Worm (Caenorhabditis elegans): ENCODE data around the gene mig-2.

The mig-2 gene

DNA sequence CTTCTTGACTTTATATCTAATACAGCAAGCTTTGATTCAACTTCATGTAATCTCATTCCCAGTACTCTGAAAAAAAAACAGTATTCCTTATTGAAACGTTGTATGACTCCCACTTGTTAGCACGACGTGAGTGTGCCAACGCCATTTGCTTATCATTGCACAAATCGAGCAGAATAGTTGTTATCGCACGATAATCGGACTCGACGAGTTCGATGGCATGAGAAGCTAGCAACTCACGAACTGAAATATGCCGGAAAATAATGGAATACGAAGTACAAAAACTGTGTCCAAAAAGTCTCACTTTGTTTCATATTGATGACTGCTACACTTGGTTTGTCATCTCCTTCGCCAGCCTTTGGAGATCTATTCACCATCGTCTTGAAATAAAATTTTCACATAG lies 38.9 kb upstream of the mig-2 start:
- TF ChIP-seq nhr-28 (tag; optimal IDR thresholded peaks at IDR 0.05) (no peak), mep-1 (tag; optimal IDR thresholded peaks at IDR 0.05) (no peak), unc-120 (tag; optimal IDR thresholded peaks at IDR 0.05; ENCODE audit: poor library complexity, severe bottlenecking) (no peak), lsy-2 (tag; optimal IDR thresholded peaks at IDR 0.05) (no peak), ces-1 (GFP tag; optimal IDR thresholded peaks at IDR 0.05) (no peak), ceh-43 (GFP tag; optimal IDR thresholded peaks at IDR 0.05) (no peak), hlh-1 (tag; optimal IDR thresholded peaks at IDR 0.05) (no peak), flh-1 (GFP tag; optimal IDR thresholded peaks at IDR 0.05) (no peak), sem-2 (GFP tag; optimal IDR thresholded peaks at IDR 0.05) (no peak), snpc-4 (tag; optimal IDR thresholded peaks at IDR 0.05) (no peak), nhr-76 (tag; optimal IDR thresholded peaks at IDR 0.05) (no peak), ceh-83 (GFP tag; optimal IDR thresholded peaks at IDR 0.05) (no peak)

ce11 chrX:11511231-11511630 lies 37.2 kb upstream of the mig-2 start, which contains the start of gene ccdc-149:
ccdc-149 (minus strand) TSS chrX:11511451.
- no peak for TF ChIP-seq ces-1 (GFP tag; optimal IDR thresholded peaks at IDR 0.05)
- no peak for TF ChIP-seq unc-62 (GFP tag; optimal IDR thresholded peaks at IDR 0.05)
- TF ChIP-seq nhr-28 (tag; optimal IDR thresholded peaks at IDR 0.05), result no peak
- TF ChIP-seq nhr-237 (tag; optimal IDR thresholded peaks at IDR 0.05), result no peak
- TF ChIP-seq ceh-39 (tag; optimal IDR thresholded peaks at IDR 0.05), result no peak
- no peak for TF ChIP-seq ceh-43 (GFP tag; optimal IDR thresholded peaks at IDR 0.05)

- TF ChIP-seq bed-3 (GFP tag; optimal IDR thresholded peaks at IDR 0.05), result no peak
- TF ChIP-seq cnd-1 (tag; optimal IDR thresholded peaks at IDR 0.05), result no peak
- TF ChIP-seq unc-120 (tag; optimal IDR thresholded peaks at IDR 0.05; ENCODE audit: poor library complexity, severe bottlenecking), result no peak
- no peak for TF ChIP-seq flh-1 (GFP tag; optimal IDR thresholded peaks at IDR 0.05)
- TF ChIP-seq nhr-2 (tag; optimal IDR thresholded peaks at IDR 0.05), result no peak
- no peak for TF ChIP-seq zip-8 (tag; optimal IDR thresholded peaks at IDR 0.05)
- TF ChIP-seq M03D4.4 (tag; optimal IDR thresholded peaks at IDR 0.05), result no peak
- no peak for TF ChIP-seq ham-2 (GFP tag; optimal IDR thresholded peaks at IDR 0.05)
- TF ChIP-seq ceh-39 (tag; optimal IDR thresholded peaks at IDR 0.05), result no peak
- no peak for TF ChIP-seq elt-1 (tag; optimal IDR thresholded peaks at IDR 0.05; ENCODE audit: borderline replicate concordance, insufficient read depth)
- TF ChIP-seq pha-4 (tag; optimal IDR thresholded peaks at IDR 0.05), result no peak
- TF ChIP-seq lsy-2 (tag; optimal IDR thresholded peaks at IDR 0.05), result no peak
- no peak for TF ChIP-seq blmp-1 (tag; optimal IDR thresholded peaks at IDR 0.05)
- TF ChIP-seq lin-32 (GFP tag; optimal IDR thresholded peaks at IDR 0.05), result no peak
- no peak for TF ChIP-seq nhr-76 (tag; optimal IDR thresholded peaks at IDR 0.05)
- TF ChIP-seq sem-2 (GFP tag; optimal IDR thresholded peaks at IDR 0.05), result no peak
- TF ChIP-seq unc-62 (GFP tag; optimal IDR thresholded peaks at IDR 0.05), result no peak
- no peak for TF ChIP-seq nhr-237 (tag; optimal IDR thresholded peaks at IDR 0.05)
- TF ChIP-seq lin-13 (tag; optimal IDR thresholded peaks at IDR 0.05), result no peak
- TF ChIP-seq unc-39 (tag; optimal IDR thresholded peaks at IDR 0.05), result no peak
Observed at ce11 chrX:11515381-11515780, 33.0 kb upstream of the mig-2 start.

ce11 chrX:11517433-11517832 lies 31.0 kb upstream of the mig-2 start:
- TF ChIP-seq lin-32 (GFP tag; optimal IDR thresholded peaks at IDR 0.05) (no peak), nhr-28 (tag; optimal IDR thresholded peaks at IDR 0.05) (no peak), ces-1 (GFP tag; optimal IDR thresholded peaks at IDR 0.05) (no peak), ceh-43 (GFP tag; optimal IDR thresholded peaks at IDR 0.05) (no peak), mls-2 (tag; optimal IDR thresholded peaks at IDR 0.05) (no peak), drap-1 (GFP tag; optimal IDR thresholded peaks at IDR 0.05) (no peak), flh-1 (GFP tag; optimal IDR thresholded peaks at IDR 0.05) (no peak), unc-120 (tag; optimal IDR thresholded peaks at IDR 0.05; ENCODE audit: poor library complexity, severe bottlenecking) (no peak), cnd-1 (tag; optimal IDR thresholded peaks at IDR 0.05) (no peak), elt-1 (tag; optimal IDR thresholded peaks at IDR 0.05; ENCODE audit: borderline replicate concordance, insufficient read depth) (no peak), hlh-1 (tag; optimal IDR thresholded peaks at IDR 0.05) (no peak), M03D4.4 (tag; optimal IDR thresholded peaks at IDR 0.05) (no peak), unc-39 (tag; optimal IDR thresholded peaks at IDR 0.05) (no peak), nhr-2 (tag; optimal IDR thresholded peaks at IDR 0.05) (no peak), blmp-1 (tag; optimal IDR thresholded peaks at IDR 0.05) (no peak), nhr-237 (tag; optimal IDR thresholded peaks at IDR 0.05) (no peak), nhr-12 (tag; optimal IDR thresholded peaks at IDR 0.05) (no peak), sem-2 (GFP tag; optimal IDR thresholded peaks at IDR 0.05) (no peak), sptf-1 (tag; optimal IDR thresholded peaks at IDR 0.05) (no peak)

ce11 chrX:11518415-11518814 lies 30.0 kb upstream of the mig-2 start:
- TF ChIP-seq mep-1 (tag; optimal IDR thresholded peaks at IDR 0.05), result no peak
- no peak for TF ChIP-seq lsy-2 (tag; optimal IDR thresholded peaks at IDR 0.05)
- TF ChIP-seq ceh-39 (tag; optimal IDR thresholded peaks at IDR 0.05), result no peak
- TF ChIP-seq flh-1 (GFP tag; optimal IDR thresholded peaks at IDR 0.05), result no peak
- no peak for TF ChIP-seq bed-3 (GFP tag; optimal IDR thresholded peaks at IDR 0.05)
- no peak for TF ChIP-seq zip-8 (tag; optimal IDR thresholded peaks at IDR 0.05)
- TF ChIP-seq nhr-237 (tag; optimal IDR thresholded peaks at IDR 0.05), result no peak
- no peak for TF ChIP-seq mab-5 (tag; optimal IDR thresholded peaks at IDR 0.05)
- no peak for TF ChIP-seq pha-4 (tag; optimal IDR thresholded peaks at IDR 0.05)
- no peak for TF ChIP-seq sem-2 (GFP tag; optimal IDR thresholded peaks at IDR 0.05)
- no peak for TF ChIP-seq lin-32 (GFP tag; optimal IDR thresholded peaks at IDR 0.05)
- TF ChIP-seq elt-1 (tag; optimal IDR thresholded peaks at IDR 0.05; ENCODE audit: borderline replicate concordance, insufficient read depth), result no peak
- TF ChIP-seq mls-2 (tag; optimal IDR thresholded peaks at IDR 0.05), result no peak
- TF ChIP-seq drap-1 (GFP tag; optimal IDR thresholded peaks at IDR 0.05), result no peak
- TF ChIP-seq unc-62 (GFP tag; optimal IDR thresholded peaks at IDR 0.05), result no peak
- TF ChIP-seq ztf-11 (tag; optimal IDR thresholded peaks at IDR 0.05), result no peak
